Worm (Caenorhabditis elegans) whole organism, L4 larva: ENCODE results near the gene C44B11.1.

Experiments used
- dmd-8 ChIP-seq: fragments of 200-800 bp; sonication (Bioruptor generic); IDR thresholded peaks from 2 replicates; pipeline ENCODE4 v1.3.6; 2022; ENCODE audit warnings: missing genetic modification characterization, missing compliant biosample characterization
- dmd-9 ChIP-seq: fragments of 200-800 bp; sonication (Bioruptor generic); IDR thresholded peaks from 2 replicates; pipeline ENCODE4 v1.3.6; 2022; ENCODE audit warnings: missing genetic modification reagents, missing genetic modification characterization, missing compliant biosample characterization
- egl-27 ChIP-seq: sonication (generic microtip); optimal IDR thresholded peaks from 3 replicates; lab custom pipeline; 2017; ENCODE audit warnings: missing biosample characterization, missing genetic modification reagents, missing genetic modification characterization
- lim-7 ChIP-seq: fragments of 200-800 bp; sonication (Bioruptor generic); IDR thresholded peaks from 2 replicates; pipeline ENCODE4 v1.3.6; 2022; ENCODE audit warnings: missing genetic modification characterization, missing compliant biosample characterization
- nhr-237 ChIP-seq: sonication (generic microtip); optimal IDR thresholded peaks from 2 replicates; lab custom pipeline; 2017; ENCODE audit warnings: missing biosample characterization, missing genetic modification characterization
- set-16 ChIP-seq: fragments of 200-800 bp; sonication (Bioruptor generic); IDR thresholded peaks from 2 replicates; pipeline ENCODE4 v1.3.6; 2022; ENCODE audit warnings: missing genetic modification reagents, missing genetic modification characterization, missing compliant biosample characterization
- skn-1 ChIP-seq: fragments of 150-350 bp; optimal IDR thresholded peaks from 2 replicates; lab custom pipeline; 2014; ENCODE audit warnings: missing biosample characterization, missing genetic modification characterization
- snpc-1.2 ChIP-seq: fragments of 200-800 bp; sonication (Bioruptor generic); IDR thresholded peaks from 2 replicates; pipeline ENCODE4 v1.3.6; 2022; ENCODE audit warnings: missing genetic modification reagents, missing genetic modification characterization, missing compliant biosample characterization
- snpc-4 ChIP-seq: fragments of 150-350 bp; optimal IDR thresholded peaks from 2 replicates; lab custom pipeline; 2014; ENCODE audit warnings: missing biosample characterization, missing genetic modification characterization
- unc-130 ChIP-seq: sonication (generic microtip); optimal IDR thresholded peaks from 2 replicates; lab custom pipeline; 2016; ENCODE audit warnings: missing genetic modification reagents, missing genetic modification characterization, missing compliant biosample characterization

DNA sequence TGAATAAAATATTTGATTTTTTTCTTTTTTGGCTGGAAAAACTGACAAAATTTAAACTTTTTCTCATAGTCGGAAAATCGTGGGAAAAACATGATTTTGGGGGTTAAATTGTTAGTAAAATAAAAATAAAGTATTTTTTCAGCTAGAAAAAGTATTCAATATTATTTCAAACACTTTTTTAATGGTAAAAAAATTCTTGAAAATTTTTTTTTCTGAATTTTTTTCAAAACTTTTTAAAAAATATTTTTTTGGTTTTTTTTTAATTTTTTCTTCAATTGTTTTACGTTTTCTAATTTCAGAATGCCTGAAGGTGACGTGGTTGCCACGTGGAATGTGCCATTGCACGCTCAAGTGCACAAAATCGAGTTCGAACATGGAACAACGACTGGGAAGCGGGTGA is at the start of gene C44B11.1:
- TF ChIP-seq unc-130 (no peak), dmd-9 (GFP tag; lab: Robert Waterston, UW) (no peak), lim-7 (GFP tag; lab: Robert Waterston, UW) (no peak), snpc-1.2 (GFP tag; lab: Robert Waterston, UW) (no peak), dmd-8 (GFP tag; lab: Robert Waterston, UW) (no peak), skn-1 (tag; lab: Kevin White, UChicago) (no peak), egl-27 (tag; lab: Kevin White, UChicago) (no peak), snpc-4 (tag; lab: Kevin White, UChicago) (no peak), set-16 (GFP tag; lab: Robert Waterston, UW) (no peak), nhr-237 (tag; lab: Kevin White, UChicago) (no peak)
